Worm (Caenorhabditis elegans) whole organism, early embryonic: Measurements from ENCODE around the gene F23H11.2.

Experiments used
- B0310.2 ChIP-seq: sonication (generic microtip); optimal IDR thresholded peaks from 2 replicates; lab custom pipeline; 2016; ENCODE audit warnings: mild to moderate bottlenecking, missing genetic modification characterization, missing compliant biosample characterization
- aly-1 ChIP-seq: sonication (generic microtip); optimal IDR thresholded peaks from 2 replicates; lab custom pipeline; 2016; ENCODE audit warnings: missing genetic modification characterization, missing compliant biosample characterization
- ama-1 ChIP-seq: fragments of 150-350 bp; optimal IDR thresholded peaks from 2 replicates; lab custom pipeline; 2014
- ceh-36 ChIP-seq: sonication (generic microtip); optimal IDR thresholded peaks from 2 replicates; lab custom pipeline; 2016; ENCODE audit warnings: missing genetic modification characterization, inconsistent platforms, missing compliant biosample characterization
- ets-7 ChIP-seq: sonication (generic microtip); optimal IDR thresholded peaks from 2 replicates; lab custom pipeline; 2016; ENCODE audit warnings: missing genotype, missing genetic modification characterization, missing compliant biosample characterization
- hnd-1 ChIP-seq: sonication (generic microtip); optimal IDR thresholded peaks from 2 replicates; lab custom pipeline; 2016; ENCODE audit warnings: missing genetic modification characterization, missing compliant biosample characterization
- tra-4 ChIP-seq: sonication (generic microtip); optimal IDR thresholded peaks from 2 replicates; lab custom pipeline; 2017; ENCODE audit warnings: missing genetic modification characterization, missing compliant biosample characterization

- no peak for TF ChIP-seq ama-1 (lab: Kevin White, UChicago)
- no peak for TF ChIP-seq aly-1
- TF ChIP-seq B0310.2 (tag; lab: Kevin White, UChicago), result no peak
- TF ChIP-seq tra-4 (tag; lab: Kevin White, UChicago), result no peak
- TF ChIP-seq hnd-1 (tag; lab: Kevin White, UChicago), result no peak
- TF ChIP-seq ets-7, result no peak
- TF ChIP-seq ceh-36, result no peak
These were observed 21.4 kb downstream of the F23H11.2 start, which contains the start of gene idpp-13 for ce11 chrIII:916897-917296.
